Worm (Caenorhabditis elegans): Measurements from ENCODE around the gene clc-8.
A peak's percentile ranks its signal among the peaks of the same experiment; 100 is the strongest.
"Not testable (repeated sequence)": the region's sequence is repeated elsewhere in the genome, so short reads cannot be mapped to it uniquely, and the experiment has no call there.

clc-8 gene

ce11 chrIV:14373814-14374213 is 20.1 kb upstream of the clc-8 start, which contains the start of gene Y67A10A.7:
Gene Y67A10A.7, plus strand, starts transcription at chrIV:14374114.
- TF ChIP-seq nhr-76, tbx-2, hmg-11 (tag; optimal IDR thresholded peaks at IDR 0.05): not testable (repeated sequence)

- TF ChIP-seq nhr-43 (tag; optimal IDR thresholded peaks at IDR 0.05; ENCODE audit: poor library complexity, severe bottlenecking) (no peak), fos-1 (tag; optimal IDR thresholded peaks at IDR 0.05) (no peak), nhr-12 (tag; optimal IDR thresholded peaks at IDR 0.05) (no peak), ztf-11 (tag; optimal IDR thresholded peaks at IDR 0.05) (no peak), ztf-4 (tag; optimal IDR thresholded peaks at IDR 0.05) (no peak), nhr-11 (tag; optimal IDR thresholded peaks at IDR 0.05) (no peak), aly-2 (tag; optimal IDR thresholded peaks at IDR 0.05) (no peak), ceh-82 (tag; optimal IDR thresholded peaks at IDR 0.05) (no peak), nhr-77 (tag; optimal IDR thresholded peaks at IDR 0.05) (no peak), nhr-67 (tag; optimal IDR thresholded peaks at IDR 0.05) (no peak), ceh-9 (tag; optimal IDR thresholded peaks at IDR 0.05) (no peak), unc-62 (GFP tag; optimal IDR thresholded peaks at IDR 0.05) (no peak), nhr-25 (tag; optimal IDR thresholded peaks at IDR 0.05) (no peak), elt-1 (tag; optimal IDR thresholded peaks at IDR 0.05) (no peak), ama-1 (optimal IDR thresholded peaks at IDR 0.05) (no peak)
These were observed 16.6 kb upstream of the clc-8 start for ce11 chrIV:14377267-14377814.

ce11 chrIV:14377850-14378249 is 16.1 kb upstream of the clc-8 start:
- TF ChIP-seq nhr-67 (tag; optimal IDR thresholded peaks at IDR 0.05): no peak
- no peak for TF ChIP-seq mml-1 (tag; optimal IDR thresholded peaks at IDR 0.05)
- TF ChIP-seq nhr-77 (tag; optimal IDR thresholded peaks at IDR 0.05): no peak

- no peak for TF ChIP-seq ceh-82 (tag; optimal IDR thresholded peaks at IDR 0.05)
- no peak for TF ChIP-seq daf-12 (tag; optimal IDR thresholded peaks at IDR 0.05)
These were observed 14.7 kb upstream of the clc-8 start for ce11 chrIV:14379191-14379590.

- TF ChIP-seq ZK546.5 (tag; optimal IDR thresholded peaks at IDR 0.05): no peak
- TF ChIP-seq nhr-11 (tag; optimal IDR thresholded peaks at IDR 0.05): no peak
These were observed 10.5 kb upstream of the clc-8 start, which contains the start of gene paqr-3 for ce11 chrIV:14383474-14383873. Gene paqr-3, minus strand, starts transcription at chrIV:14383683.

- TF ChIP-seq nhr-28 (tag; optimal IDR thresholded peaks at IDR 0.05) (no peak), lin-39 (tag; optimal IDR thresholded peaks at IDR 0.05) (no peak), R02D3.7 (tag; optimal IDR thresholded peaks at IDR 0.05) (no peak), fos-1 (tag; optimal IDR thresholded peaks at IDR 0.05) (no peak), mml-1 (tag; optimal IDR thresholded peaks at IDR 0.05) (no peak), unc-62 (GFP tag; optimal IDR thresholded peaks at IDR 0.05) (no peak), ceh-82 (tag; optimal IDR thresholded peaks at IDR 0.05) (no peak), elt-2 (tag; optimal IDR thresholded peaks at IDR 0.05) (no peak), pqm-1 (tag; optimal IDR thresholded peaks at IDR 0.05) (no peak), ceh-9 (tag; optimal IDR thresholded peaks at IDR 0.05) (no peak)
These were observed 9.7 kb upstream of the clc-8 start for ce11 chrIV:14384194-14384593.

- TF ChIP-seq ceh-28 (tag; optimal IDR thresholded peaks at IDR 0.05) (no peak), fkh-2 (tag; optimal IDR thresholded peaks at IDR 0.05) (no peak), unc-39 (tag; optimal IDR thresholded peaks at IDR 0.05) (no peak), daf-12 (tag; optimal IDR thresholded peaks at IDR 0.05) (no peak), nhr-23 (tag; optimal IDR thresholded peaks at IDR 0.05) (peak; percentile 5), ama-1 (optimal IDR thresholded peaks at IDR 0.05) (no peak), aly-2 (tag; optimal IDR thresholded peaks at IDR 0.05) (no peak), nhr-25 (tag; optimal IDR thresholded peaks at IDR 0.05) (peak; percentile 52), elt-1 (tag; optimal IDR thresholded peaks at IDR 0.05) (no peak), nhr-28 (tag; optimal IDR thresholded peaks at IDR 0.05) (no peak), nhr-43 (tag; optimal IDR thresholded peaks at IDR 0.05; ENCODE audit: poor library complexity, severe bottlenecking) (peak; percentile 1), ZK546.5 (tag; optimal IDR thresholded peaks at IDR 0.05) (no peak), ztf-11 (tag; optimal IDR thresholded peaks at IDR 0.05) (no peak), nfya-1 (tag; optimal IDR thresholded peaks at IDR 0.05; ENCODE audit: insufficient read depth) (no peak), R02D3.7 (tag; optimal IDR thresholded peaks at IDR 0.05) (no peak), pqm-1 (tag; optimal IDR thresholded peaks at IDR 0.05) (no peak)
These were observed 8.8 kb upstream of the clc-8 start for ce11 chrIV:14385140-14385539.

Measured in whole organism, L3 larva.